Worm (Caenorhabditis elegans): ENCODE measurements around the gene F47D12.3.

F47D12.3 gene

DNA sequence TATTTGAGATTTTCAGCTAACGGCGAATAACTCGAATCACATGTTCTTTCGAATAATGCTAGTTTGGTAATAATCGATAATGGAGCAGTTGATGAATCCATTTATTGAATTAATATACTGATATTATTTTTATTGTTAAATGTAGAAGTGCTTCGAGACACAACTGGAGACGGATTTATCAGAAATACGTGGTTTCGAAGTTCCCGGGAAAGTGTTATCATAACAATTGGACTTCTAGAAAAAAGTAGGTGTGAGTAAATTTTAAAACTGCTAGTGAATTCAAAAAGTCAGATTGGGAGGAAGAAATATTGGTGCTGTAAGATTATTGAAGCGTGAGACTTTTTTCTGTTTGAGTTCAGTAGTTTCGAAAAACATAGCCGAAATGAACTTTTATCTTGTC, 38.1 kb upstream of the F47D12.3 start, which contains the start of gene srg-2:
Gene srg-2 (minus strand): TSS at position 101 of the 400 bp plus-strand sequence.
- no peak for TF ChIP-seq egl-43 (GFP tag; IDR thresholded peaks at IDR 0.05)
- no peak for TF ChIP-seq zip-11 (GFP tag; IDR thresholded peaks at IDR 0.05)
- no peak for TF ChIP-seq madf-5 (GFP tag; IDR thresholded peaks at IDR 0.05)

- no peak for TF ChIP-seq ceh-62 (tag; optimal IDR thresholded peaks at IDR 0.05)
- no peak for TF ChIP-seq T20F7.1 (GFP tag; optimal IDR thresholded peaks at IDR 0.05)
- no peak for TF ChIP-seq spr-3 (GFP tag; optimal IDR thresholded peaks at IDR 0.05)
- no peak for TF ChIP-seq zip-11 (GFP tag; IDR thresholded peaks at IDR 0.05)
- no peak for TF ChIP-seq ZK546.5 (tag; optimal IDR thresholded peaks at IDR 0.05)
- TF ChIP-seq nhr-77 (tag; optimal IDR thresholded peaks at IDR 0.05), result no peak
- TF ChIP-seq php-3 (GFP tag; IDR thresholded peaks at IDR 0.05), result no peak
- no peak for TF ChIP-seq nhr-41 (GFP tag; IDR thresholded peaks at IDR 0.05)
- TF ChIP-seq daf-19 (GFP tag; conservative IDR thresholded peaks at IDR 0.05), result no peak
- no peak for TF ChIP-seq fos-1 (tag; optimal IDR thresholded peaks at IDR 0.05)
- TF ChIP-seq ama-1 (optimal IDR thresholded peaks at IDR 0.05), result no peak
- no peak for TF ChIP-seq ceh-20 (GFP tag; IDR thresholded peaks at IDR 0.05)
Observed at ce11 chrIII:6261985-6262384, 36.3 kb upstream of the F47D12.3 start, which contains the start of gene srg-4. Gene srg-4 (minus strand): TSS chrIII:6262085.

DNA sequence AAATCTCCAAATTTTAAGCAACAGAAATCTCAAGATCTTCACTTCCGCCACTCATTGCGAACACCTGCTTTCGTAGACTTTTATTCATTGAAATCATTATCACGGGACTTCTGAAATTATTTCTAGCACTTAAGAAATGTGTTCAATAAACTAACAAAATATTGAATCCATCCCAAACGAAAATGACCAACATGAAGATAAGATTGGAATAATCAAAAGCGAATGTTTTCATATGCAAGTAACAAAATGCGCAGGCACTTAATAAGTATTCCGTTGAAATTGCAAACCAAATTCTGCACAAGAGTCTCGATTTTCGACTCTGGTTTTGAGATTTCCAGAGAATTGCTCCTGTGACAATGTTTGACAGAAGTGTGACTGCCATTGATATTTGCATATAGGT, 33.8 kb upstream of the F47D12.3 start, which contains the start of gene srg-5:
Gene srg-5 (minus strand): TSS at position 101 of the 400 bp plus-strand sequence.
- no peak for TF ChIP-seq zip-11 (GFP tag; IDR thresholded peaks at IDR 0.05)
- no peak for TF ChIP-seq lin-39 (tag; optimal IDR thresholded peaks at IDR 0.05)
- no peak for TF ChIP-seq F26F4.8 (GFP tag; conservative IDR thresholded peaks at IDR 0.05)
- TF ChIP-seq ceh-28 (tag; optimal IDR thresholded peaks at IDR 0.05), result no peak
- TF ChIP-seq spr-3 (GFP tag; optimal IDR thresholded peaks at IDR 0.05), result no peak
- TF ChIP-seq tag-97 (GFP tag; IDR thresholded peaks at IDR 0.05), result no peak
- TF ChIP-seq nhr-41 (GFP tag; IDR thresholded peaks at IDR 0.05), result no peak
- no peak for TF ChIP-seq zip-2 (tag; optimal IDR thresholded peaks at IDR 0.05)
- no peak for TF ChIP-seq mxl-3 (GFP tag; optimal IDR thresholded peaks at IDR 0.05)
- no peak for TF ChIP-seq hlh-11 (tag; optimal IDR thresholded peaks at IDR 0.05)
- TF ChIP-seq D1046.2 (GFP tag; IDR thresholded peaks at IDR 0.05), result no peak
- no peak for TF ChIP-seq nhr-77 (tag; optimal IDR thresholded peaks at IDR 0.05)
- TF ChIP-seq ztf-11 (tag; optimal IDR thresholded peaks at IDR 0.05), result no peak
- no peak for TF ChIP-seq daf-16 (GFP tag; optimal IDR thresholded peaks at IDR 0.05)
- TF ChIP-seq daf-16 (tag; optimal IDR thresholded peaks at IDR 0.05), result no peak
- no peak for TF ChIP-seq zfp-2 (tag; optimal IDR thresholded peaks at IDR 0.05)

- TF ChIP-seq lim-7 (GFP tag; IDR thresholded peaks at IDR 0.05) (no peak), ctbp-1 (GFP tag; IDR thresholded peaks at IDR 0.05) (no peak), daf-12 (tag; optimal IDR thresholded peaks at IDR 0.05) (no peak), nhr-41 (GFP tag; IDR thresholded peaks at IDR 0.05) (no peak), gei-8 (GFP tag; optimal IDR thresholded peaks at IDR 0.05) (no peak), attf-4 (tag; optimal IDR thresholded peaks at IDR 0.05) (no peak), vab-7 (GFP tag; IDR thresholded peaks at IDR 0.05) (no peak), rbr-2 (tag; optimal IDR thresholded peaks at IDR 0.05) (no peak), fkh-10 (GFP tag; optimal IDR thresholded peaks at IDR 0.05) (no peak)
Observed at ce11 chrIII:6265911-6266310, 32.4 kb upstream of the F47D12.3 start, which contains the start of gene srg-6. Gene srg-6 (minus strand): TSS chrIII:6266011.

- TF ChIP-seq R02D3.7 (tag; optimal IDR thresholded peaks at IDR 0.05) (no peak), tag-97 (GFP tag; IDR thresholded peaks at IDR 0.05) (no peak), Y48G9A.11 (GFP tag; IDR thresholded peaks at IDR 0.05) (no peak)
Observed at ce11 chrIII:6268061-6268460, 30.2 kb upstream of the F47D12.3 start, which contains the start of gene srg-7. Gene srg-7 (minus strand): TSS chrIII:6268161.

Measured in whole organism, L4 larva.